Worm (Caenorhabditis elegans) whole organism, L4 larva: ENCODE results near the gene F54E4.3.
A peak's percentile ranks its signal among the peaks of the same experiment; 100 is the strongest.

Experiments
- D1046.2 ChIP-seq: fragments of 200-800 bp; sonication (Bioruptor generic); IDR thresholded peaks from 2 replicates; pipeline ENCODE4 v1.3.6; 2022; ENCODE audit warnings: missing genetic modification characterization, missing compliant biosample characterization
- F44E2.7 ChIP-seq: fragments of 200-800 bp; sonication (Bioruptor generic); IDR thresholded peaks from 2 replicates; pipeline ENCODE4 v2.1.2; 2022; ENCODE audit warnings: missing genetic modification characterization, missing compliant biosample characterization
- Y105C5A.15 ChIP-seq: fragments of 200-800 bp; sonication (Bioruptor generic); IDR thresholded peaks from 2 replicates; pipeline ENCODE4 v1.3.6; 2022; ENCODE audit warnings: missing genetic modification characterization, missing compliant biosample characterization
- ZK546.5 ChIP-seq, 2 experiments: sonication (generic microtip); optimal IDR thresholded peaks; 2 replicates each; lab custom pipeline; 2017; ENCODE audit warnings: missing biosample characterization in 2 of 2, missing genetic modification characterization in 2 of 2
- aha-1 ChIP-seq: fragments of 150-350 bp; peaks from one replicate; lab custom pipeline; 2014; ENCODE audit warnings: missing biosample characterization, missing genetic modification characterization
- arid-1 ChIP-seq: fragments of 200-800 bp; sonication (Bioruptor generic); conservative IDR thresholded peaks from 2 replicates; pipeline ENCODE4 v1.3.6; 2022; ENCODE audit warnings: missing genetic modification reagents, missing genetic modification characterization, missing compliant biosample characterization
- ceh-20 ChIP-seq: fragments of 200-800 bp; sonication (Bioruptor generic); IDR thresholded peaks from 2 replicates; pipeline ENCODE4 v1.3.6; 2022; ENCODE audit warnings: missing genetic modification reagents, missing genetic modification characterization, missing compliant biosample characterization
- ceh-32 ChIP-seq: sonication (generic microtip); optimal IDR thresholded peaks from 2 replicates; lab custom pipeline; 2016; ENCODE audit warnings: mild to moderate bottlenecking, missing genetic modification characterization, missing compliant biosample characterization; ENCODE audit not compliant: poor library complexity
- ceh-44 ChIP-seq: fragments of 200-800 bp; sonication (Bioruptor generic); IDR thresholded peaks from 2 replicates; pipeline ENCODE4 v1.3.6; 2022; ENCODE audit warnings: missing genetic modification reagents, missing genetic modification characterization, missing compliant biosample characterization
- ces-1 ChIP-seq: fragments of 150-350 bp; sonication (generic microtip); optimal IDR thresholded peaks from 4 replicates; lab custom pipeline; 2014; ENCODE audit warnings: missing biosample characterization, missing genetic modification reagents, missing genetic modification characterization
- daf-16 ChIP-seq, 3 experiments: sonication (generic microtip); optimal IDR thresholded peaks; 2 replicates each; lab custom pipeline; 2016 to 2017; ENCODE audit warnings: missing genetic modification characterization in 3 of 3, missing genetic modification reagents in 3 of 3, mild to moderate bottlenecking in 2 of 3, missing compliant biosample characterization in 2 of 3, missing biosample characterization in 1 of 3, moderate library complexity in 1 of 3
- daf-19 ChIP-seq: fragments of 200-800 bp; sonication (Bioruptor generic); conservative IDR thresholded peaks from 2 replicates; pipeline ENCODE4 v1.3.6; 2022; ENCODE audit warnings: missing genetic modification characterization, missing compliant biosample characterization
- daf-8 ChIP-seq: fragments of 200-800 bp; sonication (Bioruptor generic); IDR thresholded peaks from 2 replicates; pipeline ENCODE4 v1.3.6; 2022; ENCODE audit warnings: missing genetic modification characterization, missing compliant biosample characterization
- dmd-6 ChIP-seq: fragments of 200-800 bp; sonication (Bioruptor generic); IDR thresholded peaks from 2 replicates; pipeline ENCODE4 v1.3.6; 2022; ENCODE audit warnings: missing genetic modification reagents, missing genetic modification characterization, missing compliant biosample characterization
- dve-1 ChIP-seq: sonication (generic microtip); optimal IDR thresholded peaks from 2 replicates; lab custom pipeline; 2017; ENCODE audit warnings: antibody characterized with exemption, mild to moderate bottlenecking, missing genetic modification characterization, missing compliant biosample characterization; ENCODE audit not compliant: insufficient read depth
- egl-43 ChIP-seq: fragments of 200-800 bp; sonication (Bioruptor generic); IDR thresholded peaks from 2 replicates; pipeline ENCODE4 v1.3.6; 2022; ENCODE audit warnings: missing genetic modification reagents, missing genetic modification characterization, missing compliant biosample characterization
- fkh-10 ChIP-seq: fragments of 150-350 bp; optimal IDR thresholded peaks from 2 replicates; lab custom pipeline; 2014; ENCODE audit warnings: missing biosample characterization, missing genetic modification reagents, missing genetic modification characterization
- hif-1 ChIP-seq, 2 experiments: sonication (generic microtip); optimal IDR thresholded peaks; 2 replicates each; lab custom pipeline; 2016 to 2017; ENCODE audit warnings: missing compliant biosample characterization in 2 of 2, missing genetic modification characterization in 2 of 2, missing genetic modification reagents in 2 of 2, missing genotype in 2 of 2, mild to moderate bottlenecking in 1 of 2
- lin-1 ChIP-seq: fragments of 200-800 bp; sonication (Bioruptor generic); IDR thresholded peaks from 2 replicates; pipeline ENCODE4 v1.3.6; 2022; ENCODE audit warnings: missing genetic modification reagents, missing genetic modification characterization, missing compliant biosample characterization
- lin-39 ChIP-seq: fragments of 150-350 bp; optimal IDR thresholded peaks from 2 replicates; lab custom pipeline; 2014; ENCODE audit warnings: missing biosample characterization, missing genetic modification reagents, missing genetic modification characterization
- lsy-2 ChIP-seq, 2 experiments: fragments of 150-350 bp in 1 of 2; sonication (generic microtip) in 1 of 2; optimal IDR thresholded peaks; 2 replicates each; lab custom pipeline; 2014 to 2017; ENCODE audit warnings: missing biosample characterization in 2 of 2, missing genetic modification characterization in 2 of 2
- mep-1 ChIP-seq: fragments of 150-350 bp; sonication (generic microtip); optimal IDR thresholded peaks from 3 replicates; lab custom pipeline; 2014; ENCODE audit warnings: missing biosample characterization, missing genetic modification characterization
- mxl-3 ChIP-seq: fragments of 200-800 bp; sonication (Bioruptor generic); optimal IDR thresholded peaks from 2 replicates; lab custom pipeline; 2018; ENCODE audit warnings: mild to moderate bottlenecking, missing genetic modification characterization, missing compliant biosample characterization
- nhr-10 ChIP-seq: fragments of 150-350 bp; optimal IDR thresholded peaks from 2 replicates; lab custom pipeline; 2014; ENCODE audit warnings: missing biosample characterization, missing genetic modification characterization
- nhr-11 ChIP-seq: fragments of 150-350 bp; optimal IDR thresholded peaks from 2 replicates; lab custom pipeline; 2014; ENCODE audit warnings: missing biosample characterization, missing genetic modification characterization
- nhr-111 ChIP-seq: fragments of 200-800 bp; sonication (Bioruptor generic); optimal IDR thresholded peaks from 2 replicates; lab custom pipeline; 2018; ENCODE audit warnings: mild to moderate bottlenecking, missing genetic modification characterization, missing compliant biosample characterization
- nhr-237 ChIP-seq: sonication (generic microtip); optimal IDR thresholded peaks from 2 replicates; lab custom pipeline; 2017; ENCODE audit warnings: missing biosample characterization, missing genetic modification characterization
- nhr-25 ChIP-seq: sonication (generic microtip); optimal IDR thresholded peaks from 2 replicates; lab custom pipeline; 2017; ENCODE audit warnings: missing genetic modification characterization, mild to moderate bottlenecking, missing compliant biosample characterization, antibody characterized with exemption, moderate library complexity, borderline replicate concordance; ENCODE audit not compliant: insufficient read depth
- nhr-28 ChIP-seq: fragments of 150-350 bp; optimal IDR thresholded peaks from 2 replicates; lab custom pipeline; 2014; ENCODE audit warnings: missing biosample characterization, missing genetic modification characterization
- php-3 ChIP-seq: fragments of 200-800 bp; sonication (Bioruptor generic); IDR thresholded peaks from 2 replicates; pipeline ENCODE4 v1.3.6; 2022; ENCODE audit warnings: missing genetic modification reagents, missing genetic modification characterization, missing compliant biosample characterization
- pqm-1 ChIP-seq: sonication (generic microtip); optimal IDR thresholded peaks from 2 replicates; lab custom pipeline; 2017; ENCODE audit warnings: missing biosample characterization, missing genetic modification characterization
- rbr-2 ChIP-seq: sonication (generic microtip); optimal IDR thresholded peaks from 2 replicates; lab custom pipeline; 2016; ENCODE audit warnings: missing genotype, missing genetic modification characterization, missing compliant biosample characterization
- sdz-12 ChIP-seq: fragments of 200-800 bp; sonication (Bioruptor generic); optimal IDR thresholded peaks from 2 replicates; lab custom pipeline; 2018; ENCODE audit warnings: mild to moderate bottlenecking, missing genetic modification characterization, missing compliant biosample characterization
- set-16 ChIP-seq: fragments of 200-800 bp; sonication (Bioruptor generic); IDR thresholded peaks from 2 replicates; pipeline ENCODE4 v1.3.6; 2022; ENCODE audit warnings: missing genetic modification reagents, missing genetic modification characterization, missing compliant biosample characterization
- skn-1 ChIP-seq: fragments of 150-350 bp; optimal IDR thresholded peaks from 2 replicates; lab custom pipeline; 2014; ENCODE audit warnings: missing biosample characterization, missing genetic modification characterization
- snpc-1.2 ChIP-seq: fragments of 200-800 bp; sonication (Bioruptor generic); IDR thresholded peaks from 2 replicates; pipeline ENCODE4 v1.3.6; 2022; ENCODE audit warnings: missing genetic modification reagents, missing genetic modification characterization, missing compliant biosample characterization
- tag-97 ChIP-seq: fragments of 200-800 bp; sonication (Bioruptor generic); IDR thresholded peaks from 2 replicates; pipeline ENCODE4 v1.3.6; 2022; ENCODE audit warnings: missing genetic modification characterization, missing compliant biosample characterization
- unc-62 ChIP-seq, 3 experiments: fragments of 150-350 bp in 1 of 3; sonication (generic microtip); optimal IDR thresholded peaks in 2 of 3; peaks in 1 of 3; 1 replicate in 1 of 3; 2 replicates in 2 of 3; lab custom pipeline; 2014 to 2017; ENCODE audit warnings: missing biosample characterization in 3 of 3, missing genetic modification characterization in 3 of 3, missing genetic modification reagents in 3 of 3, missing genotype in 1 of 3
- vab-7 ChIP-seq: fragments of 200-800 bp; sonication (Bioruptor generic); IDR thresholded peaks from 2 replicates; pipeline ENCODE4 v1.3.6; 2022; ENCODE audit warnings: missing genetic modification reagents, missing genetic modification characterization, missing compliant biosample characterization
- zfp-3 ChIP-seq: fragments of 200-800 bp; sonication (Bioruptor generic); conservative IDR thresholded peaks from 2 replicates; pipeline ENCODE4 v1.3.6; 2022; ENCODE audit warnings: missing genetic modification reagents, missing genetic modification characterization, missing compliant biosample characterization
- zip-2 ChIP-seq: fragments of 150-350 bp; optimal IDR thresholded peaks from 2 replicates; lab custom pipeline; 2014; ENCODE audit warnings: missing biosample characterization, missing genetic modification characterization

Gene F54E4.3

DNA sequence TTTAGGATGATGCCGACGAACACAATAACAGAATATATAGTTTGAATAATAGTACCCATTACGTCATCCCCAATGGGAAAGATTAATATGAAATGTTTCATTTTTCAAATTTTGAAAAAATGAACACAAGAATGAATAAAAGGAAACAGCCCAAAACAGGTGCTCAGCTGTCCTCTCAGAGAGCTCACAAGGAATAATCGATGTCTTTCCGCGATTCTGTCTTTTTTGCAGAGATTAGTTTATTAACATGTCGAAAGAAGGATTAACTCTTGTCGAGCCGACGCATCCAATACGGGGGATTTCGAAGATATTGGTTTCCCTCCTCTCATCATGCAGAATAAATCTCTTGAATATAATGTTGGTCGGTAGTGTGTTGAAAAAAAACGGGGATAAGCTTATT, 7.4 kb downstream of the F54E4.3 start, which contains the start of gene F54E4.2:
Gene F54E4.2, minus strand, starts transcription at position 101 of the 400 bp plus-strand sequence.
- TF ChIP-seq ceh-44 = no peak
- no peak for TF ChIP-seq nhr-237
- TF ChIP-seq ZK546.5 (tag; optimal IDR thresholded peaks at IDR 0.05; lab: Kevin White, UChicago) = no peak
- peak in 1 of 2 experiments; percentile 51 for TF ChIP-seq unc-62 (GFP tag; optimal IDR thresholded peaks at IDR 0.05 in 1 of 2; lab: Kevin White, UChicago)
- no peak for TF ChIP-seq unc-62 (tag; optimal IDR thresholded peaks at IDR 0.05; lab: Kevin White, UChicago)
- TF ChIP-seq, all 104 proteins: peak for 1

DNA sequence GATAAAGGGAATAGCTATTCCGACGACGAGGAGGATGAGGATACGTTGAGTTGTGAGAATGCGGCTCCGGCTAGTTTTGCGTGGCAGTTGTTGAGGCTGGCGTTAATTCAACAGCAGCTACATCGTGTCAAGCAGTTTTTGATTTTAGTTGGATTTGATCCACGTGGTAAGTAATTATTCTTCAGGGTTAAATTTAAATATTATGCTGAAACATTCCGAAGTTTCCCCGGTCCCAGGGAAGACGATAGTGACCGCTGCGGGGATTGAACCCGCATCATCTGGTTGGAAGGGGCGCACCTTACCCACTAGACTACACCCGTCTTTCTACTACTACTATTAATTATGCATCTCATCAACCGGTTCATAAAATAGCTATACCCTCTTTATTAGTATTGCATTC, 15.0 kb downstream of the F54E4.3 start:
- TF ChIP-seq zfp-3 (GFP tag; lab: Robert Waterston, UW) (no peak), fkh-10 (GFP tag; lab: Kevin White, UChicago) (no peak), php-3 (GFP tag; lab: Robert Waterston, UW) (no peak), lin-39 (no peak), D1046.2 (GFP tag; lab: Robert Waterston, UW) (no peak), nhr-25 (tag; lab: Kevin White, UChicago) (no peak), lsy-2 (tag; optimal IDR thresholded peaks at IDR 0.05; lab: Kevin White, UChicago) (no peak), skn-1 (tag; lab: Kevin White, UChicago) (no peak), nhr-111 (no peak), sdz-12 (no peak), lin-1 (GFP tag; lab: Robert Waterston, UW) (no peak), aha-1 (tag; lab: Kevin White, UChicago) (peak; percentile 52), egl-43 (GFP tag; lab: Robert Waterston, UW) (no peak), dmd-6 (GFP tag; lab: Robert Waterston, UW) (no peak), nhr-28 (tag; lab: Kevin White, UChicago) (no peak), ZK546.5 (tag; optimal IDR thresholded peaks at IDR 0.05; lab: Kevin White, UChicago) (no peak), Y105C5A.15 (GFP tag; lab: Robert Waterston, UW) (no peak), snpc-1.2 (0 out of 2 replicates have a peak, but pooled peaks have one; percentile 52), set-16 (no peak), vab-7 (GFP tag; lab: Robert Waterston, UW) (0 out of 2 replicates have a peak, but pooled peaks have one; percentile 4), arid-1 (GFP tag; lab: Robert Waterston, UW) (no peak), dve-1 (tag; lab: Kevin White, UChicago) (no peak), ceh-20 (GFP tag; lab: Robert Waterston, UW) (no peak)

ce11 chrX:14611074-14611473, 25.1 kb downstream of the F54E4.3 start, which contains the start of gene rbc-1:
TSS of gene rbc-1 (plus strand) at chrX:14611374.
- TF ChIP-seq zip-2 (tag; lab: Kevin White, UChicago) (no peak), nhr-28 (tag; lab: Kevin White, UChicago) (no peak), F44E2.7 (GFP tag; lab: Robert Waterston, UW) (no peak), daf-16 (GFP tag; optimal IDR thresholded peaks at IDR 0.05; lab: Kevin White, UChicago) (no peak), daf-16 (tag; optimal IDR thresholded peaks at IDR 0.05; lab: Kevin White, UChicago) (peak; percentile 6), nhr-237 (no peak), daf-19 (GFP tag; lab: Robert Waterston, UW) (no peak)

DNA sequence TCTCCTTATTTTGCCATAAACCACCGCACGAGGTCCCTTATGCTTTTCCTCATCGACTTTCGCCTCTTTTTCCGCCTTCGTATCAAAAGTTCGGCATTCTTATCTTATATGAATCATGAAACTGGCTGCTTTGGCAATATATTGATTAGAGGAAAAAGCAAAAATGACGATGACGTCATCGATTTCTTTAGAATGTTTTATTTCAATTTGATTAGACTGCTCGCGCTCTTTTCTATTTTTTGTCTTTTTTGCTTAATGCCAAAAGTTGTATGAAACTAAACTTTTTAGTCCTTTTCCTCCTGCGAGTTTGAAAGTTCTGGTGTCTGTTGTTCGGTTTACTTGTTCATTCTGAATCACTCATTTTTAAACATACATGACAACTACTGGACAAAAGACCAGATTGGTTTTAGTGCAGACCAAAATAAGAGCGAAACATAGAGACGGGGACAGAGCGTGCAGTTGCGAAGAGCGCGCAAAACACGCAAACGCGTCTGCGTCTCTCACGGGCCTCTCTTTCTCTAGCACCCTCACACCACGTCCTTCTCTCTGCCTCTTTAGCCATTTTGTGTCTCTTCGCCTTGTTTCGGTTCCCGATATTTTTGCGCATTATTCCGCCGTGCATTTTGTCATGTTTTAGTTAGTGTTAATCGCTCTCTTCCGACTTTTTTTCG, 26.0 kb downstream of the F54E4.3 start:
- TF ChIP-seq pqm-1 (tag; lab: Kevin White, UChicago) (peak; percentile 25), tag-97 (GFP tag; lab: Robert Waterston, UW) (no peak), dve-1 (tag; lab: Kevin White, UChicago) (peak; percentile 4), lsy-2 (tag; optimal IDR thresholded peaks at IDR 0.05; lab: Kevin White, UChicago) (peak in 1 of 2 experiments; percentile 0), mxl-3 (GFP tag; lab: Kevin White, UChicago) (peak; percentile 30), hif-1 (tag; optimal IDR thresholded peaks at IDR 0.05; lab: Kevin White, UChicago) (peak in 1 of 2 experiments; percentile 52), ces-1 (no peak), nhr-10 (no peak), daf-16 (GFP tag; optimal IDR thresholded peaks at IDR 0.05; lab: Kevin White, UChicago) (no peak), daf-16 (tag; optimal IDR thresholded peaks at IDR 0.05; lab: Kevin White, UChicago) (peak; percentile 35), ceh-32 (tag; lab: Kevin White, UChicago) (no peak), ZK546.5 (tag; optimal IDR thresholded peaks at IDR 0.05; lab: Kevin White, UChicago) (no peak), egl-43 (GFP tag; lab: Robert Waterston, UW) (peak; percentile 74; the same call in 1 of the 2 replicates), zfp-3 (GFP tag; lab: Robert Waterston, UW) (no peak), nhr-28 (tag; lab: Kevin White, UChicago) (peak; percentile 50), mep-1 (tag; lab: Kevin White, UChicago) (peak; percentile 55), nhr-11 (tag; lab: Kevin White, UChicago) (peak; percentile 38), unc-62 (GFP tag; optimal IDR thresholded peaks at IDR 0.05 in 1 of 2; lab: Kevin White, UChicago) (peak in 1 of 2 experiments; percentile 89), unc-62 (tag; optimal IDR thresholded peaks at IDR 0.05; lab: Kevin White, UChicago) (no peak), rbr-2 (peak; percentile 11), daf-8 (no peak)
